Fruit fly (Drosophila melanogaster) whole organism, prepupa: ENCODE data around the gene CG14655.

Source experiments
- Blimp-1 ChIP-seq: fragments of 200-800 bp; sonication (Bioruptor generic); optimal IDR thresholded peaks from 3 replicates; lab custom pipeline; 2017; ENCODE audit warnings: missing biosample characterization, missing genetic modification characterization, mild to moderate bottlenecking, moderate library complexity, missing genetic modification reagents
- CG10631 ChIP-seq: fragments of 200-800 bp; sonication (Bioruptor generic); optimal IDR thresholded peaks from 2 replicates; lab custom pipeline; 2016; ENCODE audit warnings: missing biosample characterization, missing genetic modification characterization
- CG11902 ChIP-seq: fragments of 200-800 bp; sonication (Bioruptor generic); optimal IDR thresholded peaks from 3 replicates; lab custom pipeline; 2016; ENCODE audit warnings: missing biosample characterization, missing genetic modification characterization
- CG1621 ChIP-seq: fragments of 200-800 bp; sonication (Bioruptor generic); optimal IDR thresholded peaks from 3 replicates; lab custom pipeline; 2018; ENCODE audit warnings: missing biosample characterization, mild to moderate bottlenecking, missing genetic modification characterization
- CG16779 ChIP-seq: fragments of 200-800 bp; sonication (Bioruptor generic); optimal IDR thresholded peaks from 3 replicates; lab custom pipeline; 2017; ENCODE audit warnings: missing biosample characterization, mild to moderate bottlenecking, missing genetic modification characterization
- CG31627 ChIP-seq: fragments of 200-800 bp; sonication (Bioruptor generic); optimal IDR thresholded peaks from 3 replicates; lab custom pipeline; 2016; ENCODE audit warnings: missing biosample characterization, missing genetic modification characterization
- CG32006 ChIP-seq: fragments of 200-800 bp; sonication (Bioruptor generic); optimal IDR thresholded peaks from 3 replicates; lab custom pipeline; 2017; ENCODE audit warnings: missing biosample characterization, mild to moderate bottlenecking, missing genetic modification characterization
- CG3919 ChIP-seq: fragments of 200-800 bp; sonication (Bioruptor generic); optimal IDR thresholded peaks from 3 replicates; lab custom pipeline; 2016; ENCODE audit warnings: missing biosample characterization, missing genetic modification characterization
- CG4318 ChIP-seq: fragments of 200-800 bp; sonication (Bioruptor generic); optimal IDR thresholded peaks from 3 replicates; lab custom pipeline; 2017; ENCODE audit warnings: missing biosample characterization, mild to moderate bottlenecking, missing genetic modification characterization
- CG6163 ChIP-seq: fragments of 200-800 bp; sonication (Bioruptor generic); IDR thresholded peaks from 3 replicates; pipeline ENCODE4 v1.3.6; 2022; ENCODE audit warnings: missing biosample characterization, missing genetic modification characterization
- CG6276 ChIP-seq: fragments of 200-800 bp; sonication (Bioruptor generic); optimal IDR thresholded peaks from 2 replicates; lab custom pipeline; 2017; ENCODE audit warnings: missing biosample characterization, mild to moderate bottlenecking, missing genetic modification characterization
- CG6792 ChIP-seq: fragments of 200-800 bp; sonication (Bioruptor generic); optimal IDR thresholded peaks from 3 replicates; lab custom pipeline; 2016; ENCODE audit warnings: missing biosample characterization, missing genetic modification characterization
- CG6808 ChIP-seq: fragments of 200-800 bp; sonication (Bioruptor generic); optimal IDR thresholded peaks from 3 replicates; lab custom pipeline; 2017; ENCODE audit warnings: missing biosample characterization, missing genetic modification characterization, mild to moderate bottlenecking, moderate library complexity, missing genetic modification reagents
- CG6854 ChIP-seq: fragments of 200-800 bp; sonication (Bioruptor generic); optimal IDR thresholded peaks from 2 replicates; lab custom pipeline; 2017; ENCODE audit warnings: missing biosample characterization, mild to moderate bottlenecking, missing genetic modification characterization
- CG8119 ChIP-seq: fragments of 200-800 bp; sonication (Bioruptor generic); IDR thresholded peaks from 3 replicates; pipeline ENCODE4 v1.3.6; 2022; ENCODE audit warnings: missing biosample characterization, missing genetic modification characterization
- CG8319 ChIP-seq: fragments of 200-800 bp; sonication (Bioruptor generic); optimal IDR thresholded peaks from 3 replicates; lab custom pipeline; 2016; ENCODE audit warnings: missing biosample characterization, missing genetic modification characterization
- CG8632 ChIP-seq: fragments of 200-800 bp; sonication (Bioruptor generic); optimal IDR thresholded peaks from 3 replicates; lab custom pipeline; 2016; ENCODE audit warnings: missing biosample characterization, missing genetic modification characterization
- Eip75B ChIP-seq: fragments of 200-800 bp; sonication (Bioruptor generic); optimal IDR thresholded peaks from 3 replicates; lab custom pipeline; 2016; ENCODE audit warnings: missing biosample characterization, missing genetic modification characterization
- Ets21C ChIP-seq: fragments of 200-800 bp; sonication (Bioruptor generic); optimal IDR thresholded peaks from 3 replicates; lab custom pipeline; 2016; ENCODE audit warnings: missing biosample characterization, missing genetic modification characterization
- Gug ChIP-seq: fragments of 200-800 bp; sonication (Bioruptor generic); IDR thresholded peaks from 2 replicates; pipeline ENCODE4 v1.3.6; 2022; ENCODE audit warnings: missing biosample characterization, missing genetic modification characterization
- Hr38 ChIP-seq: sonication (Bioruptor generic); optimal IDR thresholded peaks from 2 replicates; lab custom pipeline; 2016; ENCODE audit warnings: missing biosample characterization, missing genetic modification characterization
- Hr39 ChIP-seq: fragments of 200-800 bp; sonication (Bioruptor generic); optimal IDR thresholded peaks from 2 replicates; lab custom pipeline; 2016; ENCODE audit warnings: missing biosample characterization, missing genetic modification characterization
- Hr4 ChIP-seq: fragments of 200-800 bp; sonication (Bioruptor generic); optimal IDR thresholded peaks from 3 replicates; lab custom pipeline; 2016; ENCODE audit warnings: missing biosample characterization, missing genetic modification characterization
- Lpt ChIP-seq: fragments of 200-800 bp; sonication (Bioruptor generic); optimal IDR thresholded peaks from 3 replicates; lab custom pipeline; 2016; ENCODE audit warnings: missing biosample characterization, missing genetic modification characterization
- Met ChIP-seq: fragments of 200-800 bp; sonication (Bioruptor generic); optimal IDR thresholded peaks from 3 replicates; lab custom pipeline; 2016; ENCODE audit warnings: missing biosample characterization, missing genetic modification characterization
- OdsH ChIP-seq: fragments of 200-800 bp; sonication (Bioruptor generic); optimal IDR thresholded peaks from 3 replicates; lab custom pipeline; 2016; ENCODE audit warnings: missing biosample characterization, missing genetic modification characterization
- Sox102F ChIP-seq: fragments of 200-800 bp; sonication (Bioruptor generic); optimal IDR thresholded peaks from 2 replicates; lab custom pipeline; 2016; ENCODE audit warnings: missing biosample characterization, mild to moderate bottlenecking, missing genetic modification characterization
- Sox14 ChIP-seq: fragments of 200-800 bp; sonication (Bioruptor generic); optimal IDR thresholded peaks from 3 replicates; lab custom pipeline; 2016; ENCODE audit warnings: missing biosample characterization, missing genetic modification characterization
- Sox15 ChIP-seq: fragments of 200-800 bp; sonication (Bioruptor generic); optimal IDR thresholded peaks from 3 replicates; lab custom pipeline; 2016; ENCODE audit warnings: missing biosample characterization, missing genetic modification characterization
- achi ChIP-seq: fragments of 200-800 bp; sonication (Bioruptor generic); optimal IDR thresholded peaks from 3 replicates; lab custom pipeline; 2016; ENCODE audit warnings: missing biosample characterization, missing genetic modification characterization
- cyc ChIP-seq: fragments of 200-800 bp; sonication (Bioruptor generic); optimal IDR thresholded peaks from 3 replicates; lab custom pipeline; 2016; ENCODE audit warnings: missing biosample characterization, missing genetic modification characterization
- dac ChIP-seq: fragments of 200-800 bp; sonication (Bioruptor generic); optimal IDR thresholded peaks from 2 replicates; lab custom pipeline; 2017; ENCODE audit warnings: missing biosample characterization, mild to moderate bottlenecking, missing genetic modification characterization
- dsx ChIP-seq: fragments of 200-800 bp; optimal IDR thresholded peaks from 3 replicates; lab custom pipeline; 2019; ENCODE audit warnings: missing biosample characterization, mild to moderate bottlenecking, missing genetic modification characterization, moderate library complexity; ENCODE audit not compliant: poor library complexity, severe bottlenecking
- eg ChIP-seq: fragments of 200-800 bp; sonication (Bioruptor generic); IDR thresholded peaks from 3 replicates; pipeline ENCODE4 v1.3.6; 2022; ENCODE audit warnings: missing biosample characterization, missing genetic modification characterization
- esn ChIP-seq: fragments of 200-800 bp; sonication (Bioruptor generic); optimal IDR thresholded peaks from 2 replicates; lab custom pipeline; 2016; ENCODE audit warnings: missing biosample characterization, mild to moderate bottlenecking, missing genetic modification characterization, moderate library complexity
- fd59A ChIP-seq: fragments of 200-800 bp; sonication (Bioruptor generic); optimal IDR thresholded peaks from 2 replicates; lab custom pipeline; 2017; ENCODE audit warnings: missing biosample characterization, mild to moderate bottlenecking, missing genetic modification characterization, missing genetic modification reagents
- fd85E ChIP-seq: fragments of 200-800 bp; sonication (Bioruptor generic); optimal IDR thresholded peaks from 3 replicates; lab custom pipeline; 2016; ENCODE audit warnings: missing biosample characterization, missing genetic modification characterization
- fkh ChIP-seq: fragments of 200-800 bp; sonication (Bioruptor generic); optimal IDR thresholded peaks from 3 replicates; lab custom pipeline; 2017; ENCODE audit warnings: missing biosample characterization, mild to moderate bottlenecking, missing genetic modification characterization, moderate library complexity
- lz ChIP-seq: fragments of 200-800 bp; sonication (Bioruptor generic); optimal IDR thresholded peaks from 3 replicates; lab custom pipeline; 2016; ENCODE audit warnings: missing biosample characterization, missing genetic modification characterization
- net ChIP-seq: fragments of 200-800 bp; sonication (Bioruptor generic); optimal IDR thresholded peaks from 3 replicates; lab custom pipeline; 2016; ENCODE audit warnings: missing biosample characterization, missing genetic modification characterization
- pdm3 ChIP-seq: fragments of 200-800 bp; sonication (Bioruptor generic); optimal IDR thresholded peaks from 3 replicates; lab custom pipeline; 2016; ENCODE audit warnings: missing biosample characterization, missing genetic modification characterization
- salr ChIP-seq, 2 experiments: fragments of 200-800 bp; sonication (Bioruptor generic); optimal IDR thresholded peaks; 3 replicates each; lab custom pipeline; 2016 to 2018; ENCODE audit warnings: missing biosample characterization in 2 of 2, missing genetic modification characterization in 2 of 2, mild to moderate bottlenecking in 1 of 2
- spab ChIP-seq: fragments of 200-800 bp; sonication (Bioruptor generic); optimal IDR thresholded peaks from 2 replicates; lab custom pipeline; 2017; ENCODE audit warnings: missing biosample characterization, mild to moderate bottlenecking, missing genetic modification characterization, missing genetic modification reagents
- ss ChIP-seq, 2 experiments: fragments of 200-800 bp; sonication (Bioruptor generic); optimal IDR thresholded peaks; 2 replicates in 1 of 2; 3 replicates in 1 of 2; lab custom pipeline; 2017 to 2018; ENCODE audit warnings: mild to moderate bottlenecking in 2 of 2, missing biosample characterization in 2 of 2, missing genetic modification characterization in 2 of 2, moderate library complexity in 1 of 2
- svp ChIP-seq: fragments of 200-800 bp; sonication (Bioruptor generic); peaks from one replicate; lab custom pipeline; 2016; ENCODE audit warnings: missing biosample characterization, missing genetic modification characterization
- topi ChIP-seq: fragments of 200-800 bp; sonication (Bioruptor generic); optimal IDR thresholded peaks from 3 replicates; lab custom pipeline; 2016; ENCODE audit warnings: missing biosample characterization, missing genetic modification characterization
- vri ChIP-seq: fragments of 200-800 bp; sonication (Bioruptor generic); optimal IDR thresholded peaks from 3 replicates; lab custom pipeline; 2016; ENCODE audit warnings: missing biosample characterization, mild to moderate bottlenecking, missing genetic modification characterization

CG14655 gene

DNA sequence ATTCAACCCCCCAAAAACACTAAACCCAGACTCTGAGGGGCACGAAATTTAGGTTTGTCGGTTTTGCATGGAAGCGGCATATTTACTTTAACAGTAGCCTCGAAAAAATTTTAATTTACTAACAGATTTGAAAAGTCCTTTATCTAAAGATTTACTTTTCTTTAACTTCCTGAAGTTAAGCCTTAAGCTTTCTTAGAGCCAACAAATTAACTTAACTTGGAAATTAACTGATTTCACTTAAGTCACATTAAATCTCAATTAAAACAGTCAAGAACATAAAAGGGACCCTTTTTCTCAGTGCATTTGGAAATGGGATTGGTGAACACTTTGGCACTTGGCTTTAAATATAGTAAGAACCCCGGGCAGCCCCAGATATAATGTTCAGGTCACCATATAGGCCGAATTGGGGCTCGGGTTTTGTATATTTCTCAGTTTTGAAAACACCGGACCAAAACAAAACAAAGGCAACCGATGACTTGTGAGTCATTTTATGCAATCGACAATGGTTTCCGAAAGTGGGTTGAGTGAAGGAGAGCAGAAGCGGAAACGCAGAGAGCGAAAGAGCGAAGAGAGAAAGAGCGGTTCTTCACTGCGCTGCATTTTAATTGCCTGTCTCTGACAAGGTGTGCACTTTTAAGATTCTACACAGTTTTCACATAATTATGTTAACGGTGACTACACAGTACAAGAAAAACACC, 41.5 kb downstream of the CG14655 start (continued):
- TF ChIP-seq CG3919 = peak; percentile 32
- peak; percentile 33 for TF ChIP-seq CG6276 (GFP tag; lab: Kevin White, UChicago)
- TF ChIP-seq cyc = peak; percentile 19
- TF ChIP-seq dsx (GFP tag; lab: Kevin White, UChicago) = peak; percentile 9
- TF ChIP-seq salr (GFP tag; optimal IDR thresholded peaks at IDR 0.05; lab: Kevin White, UChicago) = peak in 1 of 2 experiments; percentile 31
- TF ChIP-seq Sox15 (GFP tag; lab: Kevin White, UChicago) = no peak
- TF ChIP-seq Lpt = no peak
- TF ChIP-seq spab (GFP tag; lab: Kevin White, UChicago) = peak; percentile 23
- peak; percentile 69 for TF ChIP-seq CG32006 (GFP tag; lab: Kevin White, UChicago)
- no peak for TF ChIP-seq CG8319 (GFP tag; lab: Kevin White, UChicago)
- TF ChIP-seq Sox102F = peak; percentile 42
- TF ChIP-seq Hr39 (GFP tag; lab: Kevin White, UChicago) = peak; percentile 9
- TF ChIP-seq achi (GFP tag; lab: Kevin White, UChicago) = peak; percentile 49
- peak; percentile 39 for TF ChIP-seq CG10631 (GFP tag; lab: Kevin White, UChicago)
- TF ChIP-seq lz (GFP tag; lab: Kevin White, UChicago) = peak; percentile 27
- TF ChIP-seq ss (GFP tag; optimal IDR thresholded peaks at IDR 0.05; lab: Kevin White, UChicago) = no peak
- TF ChIP-seq OdsH (GFP tag; lab: Kevin White, UChicago) = peak; percentile 47
- no peak for TF ChIP-seq fd59A (GFP tag; lab: Kevin White, UChicago)
- no peak for TF ChIP-seq fd85E (GFP tag; lab: Kevin White, UChicago)
- peak; percentile 3 for TF ChIP-seq topi (GFP tag; lab: Kevin White, UChicago)
- TF ChIP-seq dac (GFP tag; lab: Kevin White, UChicago) = no peak
- TF ChIP-seq Hr38 (GFP tag; lab: Kevin White, UChicago) = no peak
- no peak for TF ChIP-seq CG6163 (GFP tag; lab: Robert Waterston, UW)
- TF ChIP-seq Eip75B (GFP tag; lab: Kevin White, UChicago) = peak; percentile 4
- TF ChIP-seq fkh = no peak
- TF ChIP-seq CG11902 = no peak
- peak; percentile 40 for TF ChIP-seq Sox14
- TF ChIP-seq net = peak; percentile 58
- TF ChIP-seq CG6808 (GFP tag; lab: Kevin White, UChicago) = no peak
- no peak for TF ChIP-seq Ets21C (GFP tag; lab: Kevin White, UChicago)
- TF ChIP-seq CG6792 (GFP tag; lab: Kevin White, UChicago) = peak; percentile 10
- no peak for TF ChIP-seq CG1621
- peak; percentile 81 for TF ChIP-seq svp (GFP tag; lab: Kevin White, UChicago)
- TF ChIP-seq Blimp-1 = no peak
- TF ChIP-seq eg (GFP tag; lab: Robert Waterston, UW) = no peak

DNA sequence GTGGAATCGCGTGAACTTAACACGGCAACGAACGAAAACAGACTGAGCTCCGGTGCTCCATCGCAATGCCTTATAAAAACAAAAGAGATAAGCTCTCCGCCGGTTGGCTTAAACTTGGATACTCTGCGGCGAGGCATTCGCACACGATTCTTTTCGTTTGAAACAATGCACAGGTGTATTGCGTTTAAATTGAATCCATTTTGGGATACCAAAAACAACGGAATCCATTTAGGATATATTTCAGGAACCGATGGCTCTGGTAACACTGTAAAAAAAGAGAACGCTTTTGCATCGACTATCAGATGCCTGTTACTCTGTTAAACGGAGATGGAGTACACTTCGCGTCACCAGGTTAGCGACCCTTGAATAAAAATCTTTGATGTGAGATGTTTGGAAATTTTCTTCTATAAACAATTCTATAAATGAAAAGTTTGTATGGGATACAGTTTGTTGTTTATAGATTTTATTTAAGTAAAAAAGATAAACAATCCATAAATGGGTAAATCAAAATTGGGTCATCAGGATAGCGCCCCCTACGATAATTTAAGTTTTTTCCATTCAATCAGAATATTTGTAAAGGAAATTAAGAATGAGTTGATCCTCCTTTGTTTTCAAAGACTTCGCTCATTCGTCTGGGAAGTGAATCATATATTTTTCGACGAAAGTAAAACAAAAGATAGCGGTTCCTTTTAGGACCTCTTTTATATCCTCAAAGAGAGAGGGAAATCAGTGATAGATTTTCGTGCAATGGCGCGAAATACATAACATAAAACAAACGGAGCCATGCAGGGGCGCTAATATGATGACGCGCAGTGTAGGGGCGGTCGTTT, 48.1 kb downstream of the CG14655 start, which contains the start of gene Nep2:
Nep2 (minus strand) TSS at position 51 of the 830 bp plus-strand sequence.
- TF ChIP-seq cyc = peak; percentile 32
- TF ChIP-seq CG10631 (GFP tag; lab: Kevin White, UChicago) = peak; percentile 59
- peak; percentile 32 for TF ChIP-seq CG31627 (GFP tag; lab: Kevin White, UChicago)
- TF ChIP-seq CG8119 = peak; percentile 34; the same call in 1 of the 3 replicates
- TF ChIP-seq salr (GFP tag; optimal IDR thresholded peaks at IDR 0.05; lab: Kevin White, UChicago) = peak in 1 of 2 experiments; percentile 76
- TF ChIP-seq CG6163 (GFP tag; lab: Robert Waterston, UW) = peak; percentile 19; the same call in 1 of the 3 replicates
- TF ChIP-seq topi (GFP tag; lab: Kevin White, UChicago) = peak; percentile 62
- TF ChIP-seq Sox15 (GFP tag; lab: Kevin White, UChicago) = peak; percentile 29
- TF ChIP-seq Hr4 (GFP tag; lab: Kevin White, UChicago) = peak; percentile 74
- peak; percentile 59 for TF ChIP-seq fd59A (GFP tag; lab: Kevin White, UChicago)
- TF ChIP-seq CG8632 (GFP tag; lab: Kevin White, UChicago) = peak; percentile 7
- no peak for TF ChIP-seq vri (GFP tag; lab: Kevin White, UChicago)
- TF ChIP-seq Lpt = no peak
- peak; percentile 64 for TF ChIP-seq CG3919
- TF ChIP-seq Gug (GFP tag; lab: Robert Waterston, UW) = no peak
- TF ChIP-seq esn (GFP tag; lab: Kevin White, UChicago) = peak; percentile 65
- TF ChIP-seq pdm3 (GFP tag; lab: Kevin White, UChicago) = peak; percentile 69
- peak; percentile 86 for TF ChIP-seq CG32006 (GFP tag; lab: Kevin White, UChicago)
- TF ChIP-seq CG1621 = peak; percentile 48
- TF ChIP-seq CG6854 (GFP tag; lab: Kevin White, UChicago) = no peak
- TF ChIP-seq CG4318 (GFP tag; lab: Kevin White, UChicago) = peak; percentile 58
- peak; percentile 75 for TF ChIP-seq CG6808 (GFP tag; lab: Kevin White, UChicago)
- peak; percentile 63 for TF ChIP-seq Met (GFP tag; lab: Kevin White, UChicago)
- no peak for TF ChIP-seq CG16779 (tag; lab: Kevin White, UChicago)
